Worm (Caenorhabditis elegans) whole organism, midembryonic: ENCODE results near the gene abu-8.

Experiments used
- T22C8.4 ChIP-seq: fragments of 200-800 bp; sonication (Bioruptor generic); IDR thresholded peaks from 2 replicates; pipeline ENCODE4 v1.3.6; 2022; ENCODE audit warnings: missing genetic modification characterization, missing compliant biosample characterization
- cog-1 ChIP-seq: sonication (generic microtip); optimal IDR thresholded peaks from 2 replicates; lab custom pipeline; 2016; ENCODE audit warnings: missing genetic modification characterization, missing compliant biosample characterization
- flt-1 ChIP-seq: fragments of 200-800 bp; sonication (Bioruptor generic); IDR thresholded peaks from 2 replicates; pipeline ENCODE4 v1.3.6; 2022; ENCODE audit warnings: missing genetic modification characterization, missing compliant biosample characterization
- klf-2 ChIP-seq: fragments of 200-800 bp; sonication (Bioruptor generic); conservative IDR thresholded peaks from 2 replicates; pipeline ENCODE4 v1.3.6; 2022; ENCODE audit warnings: missing genetic modification reagents, missing genetic modification characterization, missing compliant biosample characterization
- med-1 ChIP-seq: sonication (generic microtip); optimal IDR thresholded peaks from 2 replicates; lab custom pipeline; 2017; ENCODE audit warnings: missing genetic modification characterization, mild to moderate bottlenecking, missing compliant biosample characterization, antibody characterized with exemption, missing genetic modification reagents; ENCODE audit not compliant: insufficient read depth
- ref-1 ChIP-seq: fragments of 200-800 bp; sonication (Bioruptor generic); conservative IDR thresholded peaks from 2 replicates; pipeline ENCODE4 v1.3.6; 2022; ENCODE audit warnings: missing genetic modification reagents, missing genetic modification characterization, missing compliant biosample characterization
- tab-1 ChIP-seq: fragments of 200-800 bp; sonication (Bioruptor generic); IDR thresholded peaks from 2 replicates; pipeline ENCODE4 v1.3.6; 2022; ENCODE audit warnings: missing genetic modification characterization, missing compliant biosample characterization

- TF ChIP-seq tab-1 (GFP tag; lab: Robert Waterston, UW), result no peak
- no peak for TF ChIP-seq med-1
- no peak for TF ChIP-seq ref-1
- no peak for TF ChIP-seq klf-2 (GFP tag; lab: Robert Waterston, UW)
- TF ChIP-seq T22C8.4 (GFP tag; lab: Robert Waterston, UW), result no peak
- TF ChIP-seq cog-1 (tag; lab: Kevin White, UChicago), result no peak
- no peak for TF ChIP-seq flt-1 (GFP tag; lab: Robert Waterston, UW)
Observed at ce11 chrV:5192501-5192900, 1.9 kb downstream of the abu-8 start, which contains the start of gene C03A7.13.
